Worm (Caenorhabditis elegans): ENCODE measurements around the gene tpst-1.

tpst-1 gene

DNA sequence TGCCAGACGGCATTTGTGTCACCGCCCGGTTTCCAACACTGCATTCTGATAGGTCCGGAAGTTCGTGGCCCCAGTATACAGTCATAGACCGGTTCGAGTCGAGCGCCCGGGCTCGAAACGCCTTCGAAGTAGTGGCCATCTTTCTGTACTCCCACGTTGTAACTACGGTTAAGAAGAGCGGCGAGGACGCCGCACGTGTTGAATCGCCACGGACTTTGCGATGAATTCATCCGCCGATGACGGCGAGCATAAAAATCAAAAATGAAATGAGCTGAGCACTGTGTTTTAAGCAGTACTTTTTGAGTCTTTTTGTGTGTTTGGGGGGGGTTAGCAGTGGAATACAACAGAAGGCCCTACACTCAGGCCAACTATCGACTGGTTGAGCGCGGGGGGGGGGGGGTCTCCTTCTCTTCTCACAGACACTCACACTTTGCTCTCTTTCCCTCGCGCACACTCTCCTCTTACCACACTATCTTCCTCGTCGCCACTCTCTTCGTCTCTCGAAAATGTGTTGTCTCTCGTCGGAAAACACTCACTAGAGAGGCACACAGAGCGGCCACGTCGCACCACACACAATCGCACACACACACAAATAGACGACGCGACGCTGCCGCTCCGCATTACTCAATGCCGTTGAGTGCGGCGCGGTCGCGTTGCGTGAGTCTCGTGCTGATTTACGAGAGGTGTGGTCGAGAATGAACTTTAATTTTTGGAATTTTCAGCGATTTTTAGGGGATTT lies 53.7 kb downstream of the tpst-1 start, which contains the start of gene epc-1 (continued):
- TF ChIP-seq lsy-2 (tag; optimal IDR thresholded peaks at IDR 0.05) (peak; percentile 77 to 90), sma-3 (GFP tag; optimal IDR thresholded peaks at IDR 0.05) (peak; percentile 94), ztf-1 (GFP tag; conservative IDR thresholded peaks at IDR 0.05) (no peak), peb-1 (tag; optimal IDR thresholded peaks at IDR 0.05) (no peak), nhr-10 (tag; optimal IDR thresholded peaks at IDR 0.05) (peak; percentile 57), snpc-4 (tag; optimal IDR thresholded peaks at IDR 0.05) (peak; percentile 39), mdl-1 (tag; optimal IDR thresholded peaks at IDR 0.05) (peak; percentile 65 to 92), dmd-4 (tag; optimal IDR thresholded peaks at IDR 0.05) (no peak), lin-11 (tag; optimal IDR thresholded peaks at IDR 0.05) (peak; percentile 93), unc-39 (tag; optimal IDR thresholded peaks at IDR 0.05) (no peak)

DNA sequence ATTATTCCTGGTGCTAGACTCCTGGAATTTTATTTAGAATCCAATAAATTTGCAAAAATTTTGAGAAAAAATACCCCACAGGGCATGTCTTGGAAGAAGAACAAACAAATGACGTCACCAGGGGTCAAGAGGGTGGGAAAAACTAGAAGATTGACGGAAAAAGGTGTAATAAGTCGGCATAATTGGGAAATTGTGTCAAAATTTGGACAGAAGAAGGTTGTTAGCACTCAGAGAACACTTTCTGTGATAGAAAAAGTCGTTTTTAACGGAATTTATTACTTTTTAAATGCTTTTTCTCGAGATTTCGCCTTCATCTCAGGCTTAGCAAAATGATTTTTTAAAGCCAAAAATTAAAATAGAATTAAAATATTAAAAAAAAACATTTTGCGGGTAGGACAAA lies 54.8 kb downstream of the tpst-1 start:
- TF ChIP-seq nhr-6 (tag; optimal IDR thresholded peaks at IDR 0.05): no peak
- TF ChIP-seq C34F6.9 (tag; optimal IDR thresholded peaks at IDR 0.05): no peak
- TF ChIP-seq elt-3 (tag; optimal IDR thresholded peaks at IDR 0.05): no peak
- TF ChIP-seq unc-39 (tag; optimal IDR thresholded peaks at IDR 0.05): no peak
- TF ChIP-seq nhr-21 (tag; optimal IDR thresholded peaks at IDR 0.05): peak; percentile 20
- TF ChIP-seq ztf-4 (tag; optimal IDR thresholded peaks at IDR 0.05): no peak

DNA sequence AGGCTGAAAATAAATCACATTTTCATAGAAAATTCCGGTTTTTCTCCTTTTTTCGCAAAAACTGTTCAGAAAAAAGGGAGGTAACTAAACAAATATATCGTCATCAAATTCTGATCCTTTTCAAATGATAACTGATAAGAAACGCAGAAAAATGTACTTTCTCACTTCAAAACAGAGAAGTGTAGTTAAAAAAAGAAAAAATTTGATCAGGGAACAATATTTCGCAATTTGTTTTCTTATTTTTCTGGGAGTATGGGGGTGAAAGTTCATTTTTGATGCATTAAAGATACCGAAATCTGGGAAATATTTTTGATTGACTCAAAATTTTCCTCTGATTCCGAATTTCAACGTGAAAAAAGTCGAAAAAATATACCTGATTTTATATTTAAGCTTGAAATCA lies 55.9 kb downstream of the tpst-1 start:
- TF ChIP-seq nhr-25 (tag; optimal IDR thresholded peaks at IDR 0.05): no peak
- TF ChIP-seq F13H6.1 (tag; optimal IDR thresholded peaks at IDR 0.05): no peak
- TF ChIP-seq unc-39 (tag; optimal IDR thresholded peaks at IDR 0.05): no peak
- TF ChIP-seq lin-13 (GFP tag; optimal IDR thresholded peaks at IDR 0.05): peak; percentile 2
- no peak for TF ChIP-seq elt-1 (tag; optimal IDR thresholded peaks at IDR 0.05)
- no peak for TF ChIP-seq dmd-4 (tag; optimal IDR thresholded peaks at IDR 0.05)
- no peak for TF ChIP-seq elt-3 (tag; optimal IDR thresholded peaks at IDR 0.05)
- no peak for TF ChIP-seq sma-3 (GFP tag; optimal IDR thresholded peaks at IDR 0.05)
- no peak for TF ChIP-seq sem-4 (tag; optimal IDR thresholded peaks at IDR 0.05)
- TF ChIP-seq peb-1 (tag; optimal IDR thresholded peaks at IDR 0.05): no peak
- TF ChIP-seq zag-1 (tag; optimal IDR thresholded peaks at IDR 0.05): no peak
- TF ChIP-seq ama-1 (optimal IDR thresholded peaks at IDR 0.05): peak; percentile 3
- TF ChIP-seq nhr-129 (tag; optimal IDR thresholded peaks at IDR 0.05): no peak
- no peak for TF ChIP-seq mdl-1 (tag; optimal IDR thresholded peaks at IDR 0.05)
- no peak for TF ChIP-seq nhr-21 (tag; optimal IDR thresholded peaks at IDR 0.05)
- TF ChIP-seq gmeb-1 (tag; optimal IDR thresholded peaks at IDR 0.05): no peak
- no peak for TF ChIP-seq Y55F3AM.14 (GFP tag; optimal IDR thresholded peaks at IDR 0.05)
- TF ChIP-seq ZK546.5 (tag; optimal IDR thresholded peaks at IDR 0.05): no peak
- no peak for TF ChIP-seq lin-11 (tag; optimal IDR thresholded peaks at IDR 0.05)
- peak; percentile 38 for TF ChIP-seq fos-1 (tag; optimal IDR thresholded peaks at IDR 0.05)
- TF ChIP-seq ztf-4 (tag; optimal IDR thresholded peaks at IDR 0.05): no peak
- TF ChIP-seq unc-62 (GFP tag; optimal IDR thresholded peaks at IDR 0.05): no peak
- TF ChIP-seq unc-55 (GFP tag; optimal IDR thresholded peaks at IDR 0.05): no peak

All from whole organism, L2 larva.